Worm (Caenorhabditis elegans): ENCODE measurements around the gene egrh-2.

- TF ChIP-seq dpff-1 (tag; optimal IDR thresholded peaks at IDR 0.05) = no peak
- TF ChIP-seq aptf-3 (GFP tag; IDR thresholded peaks at IDR 0.05) = no peak
- TF ChIP-seq nfya-1 (tag; optimal IDR thresholded peaks at IDR 0.05; ENCODE audit: borderline replicate concordance, insufficient read depth) = no peak
- no peak for TF ChIP-seq B0261.1 (tag; optimal IDR thresholded peaks at IDR 0.05)
Measured at ce11 chrIV:1035108-1035507, 44.9 kb upstream of the egrh-2 start.
